Worm (Caenorhabditis elegans): ENCODE measurements around the gene C41G11.1.

The C41G11.1 gene

ce11 chrX:5724544-5724943, 4.5 kb upstream of the C41G11.1 start:
- no peak for TF ChIP-seq nfya-1 (tag; optimal IDR thresholded peaks at IDR 0.05; ENCODE audit: borderline replicate concordance, insufficient read depth)
- TF ChIP-seq dpff-1 (tag; optimal IDR thresholded peaks at IDR 0.05) = no peak
- no peak for TF ChIP-seq K11D2.4 (GFP tag; IDR thresholded peaks at IDR 0.05)
- no peak for TF ChIP-seq mxl-1 (tag; optimal IDR thresholded peaks at IDR 0.05)
- TF ChIP-seq F22D6.2 (tag; optimal IDR thresholded peaks at IDR 0.05) = no peak
- 0 out of 2 replicates have a peak, but pooled peaks have one; percentile 12 for TF ChIP-seq cebp-1 (GFP tag; IDR thresholded peaks at IDR 0.05)
- TF ChIP-seq cebp-1 (tag; optimal IDR thresholded peaks at IDR 0.05) = no peak
- TF ChIP-seq tlf-1 (GFP tag; optimal IDR thresholded peaks at IDR 0.05) = no peak
- TF ChIP-seq snpc-4 (GFP tag; optimal IDR thresholded peaks at IDR 0.05) = no peak
- no peak for TF ChIP-seq snpc-4 (tag; optimal IDR thresholded peaks at IDR 0.05)

DNA sequence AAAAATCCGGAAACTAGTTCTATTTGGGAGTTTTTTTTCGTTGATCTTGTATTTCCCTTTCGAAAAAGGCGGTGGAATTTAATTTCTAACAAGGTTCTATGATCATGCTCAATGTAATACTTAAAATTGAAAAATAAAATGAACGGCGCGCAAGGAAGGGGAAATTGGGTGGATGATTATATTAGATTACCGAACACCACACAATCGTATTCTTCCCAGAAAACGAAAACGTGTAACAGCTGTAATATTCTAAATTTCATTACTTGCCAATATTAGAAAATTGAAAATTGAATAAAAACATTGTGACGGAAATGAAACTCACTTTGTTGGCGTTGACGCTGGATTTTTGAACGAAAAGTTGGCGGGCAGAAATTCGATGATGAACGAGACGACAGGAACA, 3.7 kb upstream of the C41G11.1 start:
- TF ChIP-seq tbx-9 (tag; optimal IDR thresholded peaks at IDR 0.05; ENCODE audit: borderline replicate concordance) (no peak), F52B5.7 (tag; optimal IDR thresholded peaks at IDR 0.05) (no peak), B0019.2 (GFP tag; conservative IDR thresholded peaks at IDR 0.05) (no peak), F55B11.4 (tag; optimal IDR thresholded peaks at IDR 0.05; ENCODE audit: borderline replicate concordance, insufficient read depth) (no peak), egrh-3 (GFP tag; IDR thresholded peaks at IDR 0.05) (no peak), zim-3 (tag; optimal IDR thresholded peaks at IDR 0.05) (no peak), nfyb-1 (GFP tag; IDR thresholded peaks at IDR 0.05) (no peak), nhr-179 (tag; optimal IDR thresholded peaks at IDR 0.05) (no peak), Y95B8A.8 (GFP tag; IDR thresholded peaks at IDR 0.05) (no peak), fkh-3 (tag; optimal IDR thresholded peaks at IDR 0.05) (no peak), D2030.7 (GFP tag; IDR thresholded peaks at IDR 0.05) (no peak), attf-5 (GFP tag; optimal IDR thresholded peaks at IDR 0.05) (no peak), nhr-80 (tag; optimal IDR thresholded peaks at IDR 0.05) (no peak), hsf-1 (GFP tag; IDR thresholded peaks at IDR 0.05) (no peak), nfya-2 (GFP tag; IDR thresholded peaks at IDR 0.05) (no peak), ztf-26 (tag; optimal IDR thresholded peaks at IDR 0.05) (no peak), F23B12.7 (tag; optimal IDR thresholded peaks at IDR 0.05; ENCODE audit: insufficient read depth) (no peak), ztf-6 (GFP tag; IDR thresholded peaks at IDR 0.05) (no peak), mel-28 (tag; optimal IDR thresholded peaks at IDR 0.05; ENCODE audit: borderline replicate concordance) (no peak)

DNA sequence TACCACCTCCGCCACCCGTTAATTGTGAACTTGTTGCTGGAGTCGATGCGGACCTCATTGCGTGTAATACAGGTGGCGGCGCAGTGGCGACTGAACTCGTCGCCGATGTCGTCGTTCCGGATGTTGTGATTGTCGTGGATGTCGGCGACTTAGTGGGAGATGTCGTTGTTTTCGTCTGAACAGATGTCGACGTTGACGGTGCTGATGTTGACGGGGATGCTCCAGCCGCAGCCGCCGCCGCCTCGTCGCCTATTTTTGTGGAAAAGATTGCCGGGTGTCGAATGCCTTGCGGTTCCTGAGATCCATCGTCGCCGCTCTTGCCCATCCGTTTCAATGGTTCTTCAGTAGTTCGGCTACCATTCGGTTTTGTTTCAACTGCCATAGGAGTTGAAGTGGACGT, 905 bp upstream of the C41G11.1 start:
- TF ChIP-seq ceh-40 (GFP tag; IDR thresholded peaks at IDR 0.05) (0 out of 2 replicates have a peak, but pooled peaks have one; percentile 35), snpc-4 (GFP tag; optimal IDR thresholded peaks at IDR 0.05) (no peak), snpc-4 (tag; optimal IDR thresholded peaks at IDR 0.05) (no peak), zfh-2 (GFP tag; conservative IDR thresholded peaks at IDR 0.05) (peak; percentile 78), Y53F4B.3 (GFP tag; IDR thresholded peaks at IDR 0.05) (no peak)

- no peak for TF ChIP-seq C17E4.6 (GFP tag; IDR thresholded peaks at IDR 0.05)
- no peak for TF ChIP-seq rcor-1 (GFP tag; IDR thresholded peaks at IDR 0.05)
- TF ChIP-seq sea-2 (GFP tag; IDR thresholded peaks at IDR 0.05) = no peak
- no peak for TF ChIP-seq ztf-28 (GFP tag; IDR thresholded peaks at IDR 0.05)
- no peak for TF ChIP-seq ama-1 (optimal IDR thresholded peaks at IDR 0.05)
- no peak for TF ChIP-seq ama-1 (GFP tag; optimal IDR thresholded peaks at IDR 0.05)
- TF ChIP-seq rec-8 (tag; optimal IDR thresholded peaks at IDR 0.05) = no peak
- TF ChIP-seq attf-3 (GFP tag; conservative IDR thresholded peaks at IDR 0.05) = no peak
- TF ChIP-seq mes-4 (tag; optimal IDR thresholded peaks at IDR 0.05) = no peak
- TF ChIP-seq F37B4.10 (GFP tag; IDR thresholded peaks at IDR 0.05) = no peak
- no peak for TF ChIP-seq nfyb-1 (GFP tag; IDR thresholded peaks at IDR 0.05)
- no peak for TF ChIP-seq ceh-27 (GFP tag; optimal IDR thresholded peaks at IDR 0.05)
- TF ChIP-seq egl-44 (GFP tag; IDR thresholded peaks at IDR 0.05) = no peak
- TF ChIP-seq dpl-1 (GFP tag; optimal IDR thresholded peaks at IDR 0.05) = no peak
Measured at ce11 chrX:5715831-5716364, 4.1 kb downstream of the C41G11.1 start.
